Fruit fly (Drosophila melanogaster) whole organism, adult: ENCODE results near the gene futsch.

Source experiments
- CG11617 ChIP-seq: fragments of 200-800 bp; sonication (Bioruptor generic); optimal IDR thresholded peaks from 2 replicates; lab custom pipeline; 2017; ENCODE audit warnings: mild to moderate bottlenecking, missing biosample characterization, missing genetic modification reagents, missing genetic modification characterization
- CG12768 ChIP-seq: fragments of 200-800 bp; sonication (Bioruptor generic); optimal IDR thresholded peaks from 2 replicates; lab custom pipeline; 2017; ENCODE audit warnings: missing biosample characterization, missing genetic modification characterization, mild to moderate bottlenecking, moderate library complexity, missing genetic modification reagents
- CG14711 ChIP-seq: fragments of 200-800 bp; sonication (Bioruptor generic); optimal IDR thresholded peaks from 2 replicates; lab custom pipeline; 2018; ENCODE audit warnings: missing biosample characterization, mild to moderate bottlenecking, missing genetic modification characterization, moderate library complexity
- CG1620 ChIP-seq: fragments of 200-800 bp; sonication (Bioruptor generic); optimal IDR thresholded peaks from 2 replicates; lab custom pipeline; 2016; ENCODE audit warnings: missing biosample characterization, missing genetic modification characterization
- CG33017 ChIP-seq: fragments of 200-800 bp; sonication (Bioruptor generic); optimal IDR thresholded peaks from 2 replicates; lab custom pipeline; 2018; ENCODE audit warnings: missing biosample characterization, mild to moderate bottlenecking, missing genetic modification characterization, moderate library complexity
- CG5204 ChIP-seq: fragments of 200-800 bp; sonication (Bioruptor generic); optimal IDR thresholded peaks from 2 replicates; lab custom pipeline; 2016; ENCODE audit warnings: missing biosample characterization, missing genetic modification characterization
- CG7045 ChIP-seq: fragments of 200-800 bp; sonication (Bioruptor generic); optimal IDR thresholded peaks from 2 replicates; lab custom pipeline; 2017; ENCODE audit warnings: missing biosample characterization, mild to moderate bottlenecking, missing genetic modification characterization
- CG7101 ChIP-seq: fragments of 200-800 bp; sonication (Bioruptor generic); optimal IDR thresholded peaks from 2 replicates; lab custom pipeline; 2018; ENCODE audit warnings: missing biosample characterization, mild to moderate bottlenecking, missing genetic modification characterization, moderate library complexity
- Clk ChIP-seq: fragments of 200-800 bp; sonication (Bioruptor generic); optimal IDR thresholded peaks from 2 replicates; lab custom pipeline; 2017; ENCODE audit warnings: missing biosample characterization, missing genetic modification characterization
- Crg-1 ChIP-seq: fragments of 200-800 bp; sonication (Bioruptor generic); optimal IDR thresholded peaks from 2 replicates; lab custom pipeline; 2016; ENCODE audit warnings: missing biosample characterization, missing genetic modification characterization
- Hr96 ChIP-seq: fragments of 200-800 bp; sonication (Bioruptor generic); optimal IDR thresholded peaks from 2 replicates; lab custom pipeline; 2016; ENCODE audit warnings: missing biosample characterization, missing genetic modification characterization
- Mnt ChIP-seq: fragments of 200-800 bp; sonication (Bioruptor generic); optimal IDR thresholded peaks from 2 replicates; lab custom pipeline; 2016; ENCODE audit warnings: missing biosample characterization, mild to moderate bottlenecking, missing genetic modification characterization
- bab1 ChIP-seq: fragments of 200-800 bp; sonication (Bioruptor generic); optimal IDR thresholded peaks from 3 replicates; lab custom pipeline; 2019; ENCODE audit warnings: missing biosample characterization, mild to moderate bottlenecking, missing genetic modification characterization, moderate library complexity
- cic ChIP-seq: fragments of 200-800 bp; sonication (Bioruptor generic); optimal IDR thresholded peaks from 2 replicates; lab custom pipeline; 2017; ENCODE audit warnings: missing biosample characterization, mild to moderate bottlenecking, missing genetic modification characterization, moderate library complexity
- cnc ChIP-seq, 2 experiments: fragments of >200 bp; optimal IDR thresholded peaks; 2 replicates each; lab custom pipeline; 2017
- kay ChIP-seq: fragments of 200-800 bp; sonication (Bioruptor generic); peaks from one replicate; lab custom pipeline; 2016; ENCODE audit warnings: missing biosample characterization, missing genetic modification characterization, borderline replicate concordance
- ovo ChIP-seq: fragments of 200-800 bp; sonication (Bioruptor generic); optimal IDR thresholded peaks from 2 replicates; lab custom pipeline; 2016; ENCODE audit warnings: missing biosample characterization, missing genetic modification characterization
- pad ChIP-seq: fragments of 200-800 bp; sonication (Bioruptor generic); optimal IDR thresholded peaks from 3 replicates; lab custom pipeline; 2017; ENCODE audit warnings: missing biosample characterization, missing genetic modification characterization, mild to moderate bottlenecking, moderate library complexity, missing genetic modification reagents
- tj ChIP-seq: fragments of 200-800 bp; sonication (Bioruptor generic); optimal IDR thresholded peaks from 3 replicates; lab custom pipeline; 2017; ENCODE audit warnings: missing biosample characterization, mild to moderate bottlenecking, missing genetic modification characterization, moderate library complexity
- toe ChIP-seq: fragments of 200-800 bp; sonication (Bioruptor generic); optimal IDR thresholded peaks from 2 replicates; lab custom pipeline; 2016; ENCODE audit warnings: missing biosample characterization, missing genetic modification characterization

Gene futsch

DNA sequence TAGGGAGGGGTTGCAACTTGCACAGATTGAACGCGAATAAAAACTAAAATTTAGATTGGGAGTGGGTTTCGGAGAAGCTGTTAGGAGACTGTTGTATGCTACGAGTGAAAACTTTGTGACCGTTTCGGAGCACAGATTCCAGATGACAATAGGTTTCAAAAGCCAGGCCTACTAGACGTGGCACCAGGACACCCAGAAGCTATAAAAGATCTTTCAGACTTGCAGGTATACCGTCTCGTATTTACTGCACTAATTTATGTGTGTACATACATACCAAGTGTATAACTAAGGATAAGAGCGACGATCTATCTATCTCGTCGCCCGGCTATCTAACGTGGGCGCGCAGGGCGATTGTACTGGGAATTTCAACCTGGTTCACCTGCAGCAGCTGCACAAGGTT lies 48.1 kb downstream of the futsch start, which contains the start of gene CG14785:
Gene CG14785, minus strand, starts transcription at position 101 of the 400 bp plus-strand sequence.
- no peak for TF ChIP-seq Hr96 (GFP tag; lab: Kevin White, UChicago)
- no peak for TF ChIP-seq cic
- TF ChIP-seq CG1620 (GFP tag; lab: Kevin White, UChicago) = no peak
- TF ChIP-seq bab1 = no peak
- no peak for TF ChIP-seq CG11617 (GFP tag; lab: Kevin White, UChicago)
- no peak for TF ChIP-seq Mnt (GFP tag; lab: Kevin White, UChicago)
- no peak for TF ChIP-seq ovo (GFP tag; lab: Kevin White, UChicago)
- no peak for TF ChIP-seq CG5204 (GFP tag; lab: Kevin White, UChicago)
- no peak for TF ChIP-seq CG14711 (tag; lab: Kevin White, UChicago)
- TF ChIP-seq CG7045 (GFP tag; lab: Kevin White, UChicago) = no peak
- TF ChIP-seq pad = no peak
- no peak for TF ChIP-seq kay (GFP tag; lab: Kevin White, UChicago)
- TF ChIP-seq tj (GFP tag; lab: Kevin White, UChicago) = no peak
- TF ChIP-seq cnc (optimal IDR thresholded peaks at IDR 0.05; lab: Kevin White, UChicago) = no peak
- TF ChIP-seq toe (GFP tag; lab: Kevin White, UChicago) = no peak
- no peak for TF ChIP-seq CG33017

DNA sequence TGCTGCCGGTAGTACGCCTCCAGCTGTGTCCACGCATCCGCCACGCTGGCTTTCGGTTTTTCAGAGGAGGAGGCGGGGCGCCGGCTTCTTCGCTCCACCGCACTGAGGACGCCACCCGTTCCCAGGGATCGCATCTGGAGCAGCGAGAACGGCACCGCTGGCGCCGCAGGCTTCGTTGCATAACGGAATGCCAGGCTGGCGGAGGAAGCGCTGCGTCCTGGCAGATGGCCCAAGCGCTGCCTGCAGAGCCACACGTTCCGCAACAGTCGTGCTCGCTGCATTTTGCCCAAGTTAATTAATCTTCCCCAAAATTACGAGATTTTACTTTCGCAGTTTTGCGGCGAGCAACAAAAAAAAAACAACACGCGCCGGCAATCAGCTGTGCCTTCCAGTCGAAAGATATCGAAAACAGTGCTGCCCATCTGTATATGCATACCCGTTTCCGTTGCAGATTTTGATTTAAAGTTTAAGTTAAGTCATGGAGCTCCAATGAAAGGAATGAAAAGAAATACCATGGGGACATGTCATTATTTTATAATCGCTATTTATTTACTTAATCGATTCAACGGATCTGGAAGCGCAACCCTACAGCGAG lies 51.5 kb downstream of the futsch start, which contains the start of gene Lrpprc2:
Gene Lrpprc2, minus strand, starts transcription at position 340 of the 595 bp plus-strand sequence.
- peak; percentile 3 for TF ChIP-seq Crg-1 (GFP tag; lab: Kevin White, UChicago)
- no peak for TF ChIP-seq Clk
- TF ChIP-seq pad = no peak
- no peak for TF ChIP-seq cnc (optimal IDR thresholded peaks at IDR 0.05; lab: Kevin White, UChicago)
- TF ChIP-seq Hr96 (GFP tag; lab: Kevin White, UChicago) = no peak
- TF ChIP-seq CG14711 (tag; lab: Kevin White, UChicago) = no peak
- TF ChIP-seq kay (GFP tag; lab: Kevin White, UChicago) = no peak
- TF ChIP-seq CG12768 (GFP tag; lab: Kevin White, UChicago) = no peak
- peak; percentile 25 for TF ChIP-seq bab1
- TF ChIP-seq CG7045 (GFP tag; lab: Kevin White, UChicago) = no peak
- TF ChIP-seq cic = no peak
- TF ChIP-seq tj (GFP tag; lab: Kevin White, UChicago) = no peak
- TF ChIP-seq Mnt (GFP tag; lab: Kevin White, UChicago) = peak; percentile 7
- TF ChIP-seq CG1620 (GFP tag; lab: Kevin White, UChicago) = no peak
- no peak for TF ChIP-seq ovo (GFP tag; lab: Kevin White, UChicago)
- no peak for TF ChIP-seq CG5204 (GFP tag; lab: Kevin White, UChicago)
- TF ChIP-seq CG11617 (GFP tag; lab: Kevin White, UChicago) = no peak

DNA sequence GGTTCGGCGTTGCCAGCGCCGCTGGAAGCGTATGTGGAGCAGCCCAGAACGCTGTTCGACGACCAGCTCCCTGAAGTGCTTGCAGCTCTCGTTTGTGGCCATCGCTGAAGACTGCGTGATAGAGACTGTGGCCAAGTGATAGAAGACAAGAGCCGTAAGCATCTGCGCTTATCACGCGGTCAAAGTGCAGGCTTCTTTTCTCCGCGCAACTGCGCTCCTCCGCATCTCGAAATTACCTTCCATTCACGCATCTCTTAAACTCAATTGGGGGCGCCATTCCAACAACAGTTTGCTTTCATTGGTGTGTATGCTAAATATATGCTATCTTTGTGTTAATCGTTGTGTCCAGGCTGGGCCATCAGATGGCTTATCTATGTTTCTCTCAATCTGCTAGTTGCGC lies 52.7 kb downstream of the futsch start, which contains the start of gene CG14787:
Gene CG14787, minus strand, starts transcription at position 133 of the 400 bp plus-strand sequence.
- no peak for TF ChIP-seq cic

DNA sequence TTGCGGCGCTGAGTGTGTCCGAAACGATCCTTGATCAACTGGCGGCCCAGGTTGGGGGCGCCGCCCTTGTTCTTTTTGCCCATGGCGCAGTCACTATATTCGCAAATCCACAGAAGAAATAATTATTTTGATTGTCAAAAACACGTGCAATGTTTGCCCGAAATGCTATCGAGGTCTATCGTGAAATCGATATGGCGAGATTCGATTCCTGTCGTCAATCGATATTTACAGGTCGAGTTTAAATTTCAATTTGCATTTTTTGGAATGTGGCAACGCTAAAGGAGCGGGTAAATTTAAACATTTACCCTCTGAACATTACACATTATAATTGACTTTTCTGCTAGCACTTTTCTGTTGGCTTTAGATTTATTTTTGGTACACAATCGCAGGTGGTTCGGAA lies 55.2 kb downstream of the futsch start, which contains the start of gene Ns3:
Gene Ns3, minus strand, starts transcription at position 188 of the 400 bp plus-strand sequence.
- TF ChIP-seq CG14711 (tag; lab: Kevin White, UChicago) = no peak
- no peak for TF ChIP-seq toe (GFP tag; lab: Kevin White, UChicago)
- no peak for TF ChIP-seq CG12768 (GFP tag; lab: Kevin White, UChicago)
- TF ChIP-seq pad = no peak
- no peak for TF ChIP-seq Hr96 (GFP tag; lab: Kevin White, UChicago)
- TF ChIP-seq bab1 = peak; percentile 46
- TF ChIP-seq Clk = no peak
- TF ChIP-seq Mnt (GFP tag; lab: Kevin White, UChicago) = peak; percentile 99
- TF ChIP-seq CG5204 (GFP tag; lab: Kevin White, UChicago) = no peak
- TF ChIP-seq cic = no peak
- no peak for TF ChIP-seq CG33017
- no peak for TF ChIP-seq Crg-1 (GFP tag; lab: Kevin White, UChicago)

DNA sequence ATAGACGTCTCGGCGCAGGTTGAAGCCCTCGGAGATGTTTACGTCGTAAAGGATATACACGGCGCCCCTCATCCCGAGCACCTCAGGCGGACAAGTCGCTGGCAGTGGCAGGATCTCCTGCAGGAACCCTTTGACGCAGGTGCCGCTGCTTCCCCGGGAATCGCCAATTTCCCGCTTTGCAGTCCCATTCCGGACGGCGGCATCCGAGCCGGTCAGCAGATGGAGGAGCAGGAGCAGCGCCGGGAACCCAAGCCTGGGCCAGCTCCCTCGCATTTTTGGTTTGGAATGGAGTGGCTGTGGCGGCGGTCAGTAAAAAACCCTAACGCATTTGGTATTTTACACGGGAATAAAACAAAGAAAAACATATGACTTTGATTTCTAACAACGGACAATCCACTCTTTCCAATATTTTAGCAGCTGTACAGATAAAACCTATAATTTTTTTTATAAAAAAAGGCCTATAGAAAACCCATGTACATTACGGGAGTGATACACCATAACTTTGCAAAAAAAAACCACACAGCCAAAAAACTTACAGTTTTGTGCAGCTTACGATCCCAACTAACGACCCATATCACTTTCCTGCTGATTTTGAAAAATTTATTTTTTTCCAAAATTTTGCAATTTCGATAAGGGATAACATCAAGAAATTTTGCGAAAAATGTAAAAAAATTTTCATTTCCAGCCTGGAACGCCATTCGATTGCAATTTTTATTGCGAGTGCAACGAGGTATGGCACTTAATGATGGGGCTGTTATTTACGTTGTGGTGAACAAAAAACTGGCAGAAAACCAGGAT lies 57.0 kb downstream of the futsch start, which contains the start of the genes O-fut2 and CG14777:
Gene O-fut2, minus strand, starts transcription at position 290 of the 798 bp plus-strand sequence.
Gene CG14777, plus strand, starts transcription at position 428 of the 798 bp plus-strand sequence.
- TF ChIP-seq toe (GFP tag; lab: Kevin White, UChicago) = no peak
- TF ChIP-seq Clk = no peak
- no peak for TF ChIP-seq CG7101
- no peak for TF ChIP-seq tj (GFP tag; lab: Kevin White, UChicago)
- no peak for TF ChIP-seq CG14711 (tag; lab: Kevin White, UChicago)
- TF ChIP-seq CG5204 (GFP tag; lab: Kevin White, UChicago) = no peak
- no peak for TF ChIP-seq Mnt (GFP tag; lab: Kevin White, UChicago)
- TF ChIP-seq CG1620 (GFP tag; lab: Kevin White, UChicago) = no peak
- no peak for TF ChIP-seq pad
- no peak for TF ChIP-seq cic
- no peak for TF ChIP-seq CG7045 (GFP tag; lab: Kevin White, UChicago)
- no peak for TF ChIP-seq Crg-1 (GFP tag; lab: Kevin White, UChicago)
- no peak for TF ChIP-seq bab1
- TF ChIP-seq CG12768 (GFP tag; lab: Kevin White, UChicago) = no peak
- no peak for TF ChIP-seq ovo (GFP tag; lab: Kevin White, UChicago)
- TF ChIP-seq CG33017 = no peak
- no peak for TF ChIP-seq Hr96 (GFP tag; lab: Kevin White, UChicago)
- TF ChIP-seq cnc (optimal IDR thresholded peaks at IDR 0.05; lab: Kevin White, UChicago) = no peak
- TF ChIP-seq CG11617 (GFP tag; lab: Kevin White, UChicago) = no peak
